Worm (Caenorhabditis elegans) whole organism, late embryonic: Measurements from ENCODE around the gene srd-54.

Experiments used
- F13H6.1 ChIP-seq: sonication (generic microtip); optimal IDR thresholded peaks from 2 replicates; lab custom pipeline; 2016; ENCODE audit warnings: missing genetic modification characterization, missing compliant biosample characterization
- ama-1 ChIP-seq: fragments of 150-350 bp; optimal IDR thresholded peaks from 2 replicates; lab custom pipeline; 2014
- ceh-9 ChIP-seq: sonication (generic microtip); optimal IDR thresholded peaks from 2 replicates; lab custom pipeline; 2016; ENCODE audit warnings: mild to moderate bottlenecking, missing genetic modification characterization, inconsistent platforms, missing compliant biosample characterization
- dmd-4 ChIP-seq: sonication (generic microtip); optimal IDR thresholded peaks from 2 replicates; lab custom pipeline; 2016; ENCODE audit warnings: borderline replicate concordance, missing genetic modification characterization, missing compliant biosample characterization
- fkh-10 ChIP-seq: fragments of 150-350 bp; optimal IDR thresholded peaks from 2 replicates; lab custom pipeline; 2014; ENCODE audit warnings: missing biosample characterization, missing genetic modification reagents, missing genetic modification characterization
- lim-6 ChIP-seq: sonication (generic microtip); optimal IDR thresholded peaks from 2 replicates; lab custom pipeline; 2016; ENCODE audit warnings: missing genetic modification characterization, missing compliant biosample characterization
- lin-11 ChIP-seq: fragments of 200-800 bp; sonication (Bioruptor generic); optimal IDR thresholded peaks from 2 replicates; lab custom pipeline; 2018; ENCODE audit warnings: mild to moderate bottlenecking, missing genetic modification characterization, missing compliant biosample characterization
- nfya-1 ChIP-seq: sonication (generic microtip); optimal IDR thresholded peaks from 2 replicates; lab custom pipeline; 2017; ENCODE audit warnings: missing genetic modification characterization, mild to moderate bottlenecking, missing compliant biosample characterization, antibody characterized with exemption, moderate library complexity
- nhr-11 ChIP-seq: fragments of 150-350 bp; optimal IDR thresholded peaks from 2 replicates; lab custom pipeline; 2014; ENCODE audit warnings: missing biosample characterization, missing genetic modification characterization
- nhr-232 ChIP-seq: sonication (generic microtip); optimal IDR thresholded peaks from 2 replicates; lab custom pipeline; 2016; ENCODE audit warnings: missing genetic modification characterization, missing compliant biosample characterization
- tbx-7 ChIP-seq: sonication (generic microtip); optimal IDR thresholded peaks from 2 replicates; lab custom pipeline; 2016; ENCODE audit warnings: missing genotype, missing genetic modification characterization, missing compliant biosample characterization
- unc-3 ChIP-seq, 2 experiments: fragments of 200-800 bp in 1 of 2; sonication (Bioruptor generic) in 1 of 2; sonication (generic microtip) in 1 of 2; conservative IDR thresholded peaks in 1 of 2; optimal IDR thresholded peaks in 1 of 2; 2 replicates each; pipeline versions ENCODE4 v1.3.6 to Lab custom; 2016 to 2022; ENCODE audit warnings: missing compliant biosample characterization in 2 of 2, missing genetic modification characterization in 2 of 2, missing genetic modification reagents in 1 of 2
- unc-55 ChIP-seq: sonication (generic microtip); optimal IDR thresholded peaks from 2 replicates; lab custom pipeline; 2017; ENCODE audit warnings: missing biosample characterization, missing genetic modification reagents, missing genetic modification characterization
- ztf-16 ChIP-seq: sonication (generic microtip); optimal IDR thresholded peaks from 2 replicates; lab custom pipeline; 2017; ENCODE audit warnings: missing genetic modification characterization, missing compliant biosample characterization

DNA sequence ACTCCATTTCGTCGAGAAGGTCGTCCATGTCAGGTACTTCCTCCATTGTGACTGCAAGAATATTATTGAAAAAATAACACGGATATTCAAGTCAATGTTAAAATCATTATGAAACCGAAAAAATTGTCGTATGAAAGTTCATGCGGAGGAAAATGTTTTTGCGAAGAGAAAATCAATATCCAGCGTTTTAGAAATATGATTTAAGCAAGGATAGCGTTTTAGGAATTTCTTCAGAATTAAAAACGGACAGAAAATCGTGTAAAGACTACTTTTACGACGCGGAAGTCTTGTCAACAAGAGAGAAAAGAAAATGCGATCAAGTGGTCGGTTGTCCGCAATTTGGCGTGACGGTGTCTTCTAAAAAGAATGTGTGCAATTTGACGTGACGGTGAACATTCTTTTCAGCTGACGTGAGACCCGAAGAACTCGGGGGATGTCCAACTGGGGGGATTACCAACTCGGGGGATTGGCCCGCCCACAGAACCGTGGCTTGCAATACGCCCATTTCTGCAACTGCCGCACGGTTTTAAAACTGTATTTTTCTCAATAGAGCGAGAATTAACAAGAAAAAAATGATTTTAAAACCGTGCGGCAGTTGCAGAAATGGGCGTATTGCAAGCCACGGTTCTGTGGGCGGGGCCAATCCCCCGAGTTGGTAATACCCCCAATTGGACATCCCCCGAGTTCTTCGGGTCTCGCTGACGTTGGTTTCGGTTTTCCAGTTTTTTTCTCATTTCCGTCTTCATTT is 46.2 kb downstream of the srd-54 start, which contains the start of the genes aka-1 and ubc-6:
- peak; percentile 63 for TF ChIP-seq dmd-4 (tag; lab: Kevin White, UChicago)
- 0 out of 2 replicates have a peak, but pooled peaks have one; percentile 17 for TF ChIP-seq unc-3 (GFP tag; conservative IDR thresholded peaks at IDR 0.05; lab: Robert Waterston, UW)
- TF ChIP-seq unc-3 (tag; optimal IDR thresholded peaks at IDR 0.05; lab: Kevin White, UChicago), result no peak
- TF ChIP-seq unc-55 (GFP tag; lab: Kevin White, UChicago), result peak; percentile 1
- TF ChIP-seq nhr-232 (tag; lab: Kevin White, UChicago), result no peak
- TF ChIP-seq fkh-10 (GFP tag; lab: Kevin White, UChicago), result no peak
- no peak for TF ChIP-seq lin-11
- peak; percentile 64 for TF ChIP-seq nfya-1 (tag; lab: Kevin White, UChicago)
- TF ChIP-seq ztf-16 (tag; lab: Kevin White, UChicago), result peak; percentile 18
- peak; percentile 55 for TF ChIP-seq tbx-7 (tag; lab: Kevin White, UChicago)
- no peak for TF ChIP-seq ama-1 (lab: Kevin White, UChicago)
- TF ChIP-seq ceh-9, result no peak
- peak; percentile 55 for TF ChIP-seq F13H6.1
- TF ChIP-seq lim-6, result peak; percentile 64
- no peak for TF ChIP-seq nhr-11
